Fruit fly (Drosophila melanogaster): Measurements from ENCODE around the gene Trs33.
A peak's percentile ranks its signal among the peaks of the same experiment; 100 is the strongest.

Trs33 gene

dm6 chr3R:15330472-15330871, 20.3 kb downstream of the Trs33 start, which contains the start of gene mRpL9 (continued):
- TF ChIP-seq cas (GFP tag; IDR thresholded peaks at IDR 0.05) (no peak), unc-4 (GFP tag; IDR thresholded peaks at IDR 0.05; ENCODE audit: partially characterized antibody) (peak; percentile 39; the same call in 1 of the 2 replicates), Bteb2 (GFP tag; optimal IDR thresholded peaks at IDR 0.05) (peak; percentile 12), CG12299 (tag; optimal IDR thresholded peaks at IDR 0.05) (no peak), lola (GFP tag; optimal IDR thresholded peaks at IDR 0.05) (peak in 1 of 3 experiments; percentile 18), CG1647 (GFP tag; optimal IDR thresholded peaks at IDR 0.05) (no peak), CG9215 (GFP tag; IDR thresholded peaks at IDR 0.05) (peak; percentile 25; the same call in 1 of the 2 replicates), dm (GFP tag; optimal IDR thresholded peaks at IDR 0.05) (no peak), CG8388 (GFP tag; optimal IDR thresholded peaks at IDR 0.05) (no peak), CG42726 (GFP tag; IDR thresholded peaks at IDR 0.05; ENCODE audit: partially characterized antibody) (no peak), ase (GFP tag; IDR thresholded peaks at IDR 0.05) (no peak), fd3F (GFP tag; optimal IDR thresholded peaks at IDR 0.05) (no peak), gem (tag; optimal IDR thresholded peaks at IDR 0.05) (no peak), CG34422 (GFP tag; IDR thresholded peaks at IDR 0.05) (no peak), zf30C (GFP tag; optimal IDR thresholded peaks at IDR 0.05) (peak; percentile 10), CG13296 (GFP tag; optimal IDR thresholded peaks at IDR 0.05) (no peak), CG17829 (tag; optimal IDR thresholded peaks at IDR 0.05) (peak; percentile 32), CG2678 (tag; optimal IDR thresholded peaks at IDR 0.05) (no peak), HHEX (GFP tag; optimal IDR thresholded peaks at IDR 0.05) (no peak), oc (tag; optimal IDR thresholded peaks at IDR 0.05) (no peak), psq (GFP tag; optimal IDR thresholded peaks at IDR 0.05) (no peak), gcm2 (GFP tag; optimal IDR thresholded peaks at IDR 0.05) (no peak), row (GFP tag; IDR thresholded peaks at IDR 0.05) (peak; percentile 72), caup (GFP tag; optimal IDR thresholded peaks at IDR 0.05; ENCODE audit: severe bottlenecking) (no peak), br (optimal IDR thresholded peaks at IDR 0.05) (no peak), fd64A (GFP tag; optimal IDR thresholded peaks at IDR 0.05) (no peak), Ets97D (GFP tag; optimal IDR thresholded peaks at IDR 0.05) (peak; percentile 44), lilli (GFP tag; optimal IDR thresholded peaks at IDR 0.05) (peak; percentile 28), CG3281 (GFP tag; optimal IDR thresholded peaks at IDR 0.05) (no peak), pnt (GFP tag; optimal IDR thresholded peaks at IDR 0.05) (no peak), CG6175 (GFP tag; IDR thresholded peaks at IDR 0.05) (no peak), tll (GFP tag; optimal IDR thresholded peaks at IDR 0.05) (peak in 1 of 2 experiments; percentile 34), BEAF-32 (GFP tag; optimal IDR thresholded peaks at IDR 0.05) (peak; percentile 68), CG8944 (GFP tag; optimal IDR thresholded peaks at IDR 0.05) (no peak), pan (optimal IDR thresholded peaks at IDR 0.05) (no peak), pan (GFP tag; optimal IDR thresholded peaks at IDR 0.05 in 1 of 2, IDR thresholded peaks at IDR 0.05 in 1 of 2) (peak in 1 of 2 experiments; percentile 16), CG3995 (GFP tag; optimal IDR thresholded peaks at IDR 0.05) (peak; percentile 95), CG14014 (GFP tag; IDR thresholded peaks at IDR 0.05) (no peak), sim (GFP tag; IDR thresholded peaks at IDR 0.05) (no peak), CG2712 (tag; optimal IDR thresholded peaks at IDR 0.05) (peak; percentile 34), CG16815 (GFP tag; optimal IDR thresholded peaks at IDR 0.05) (no peak), Atf3 (GFP tag; optimal IDR thresholded peaks at IDR 0.05) (no peak), Dll (GFP tag; IDR thresholded peaks at IDR 0.05; ENCODE audit: partially characterized antibody) (peak; percentile 49; the same call in 2 of the 4 replicates), YL-1 (GFP tag; optimal IDR thresholded peaks at IDR 0.05) (peak; percentile 58), CrebB (tag; optimal IDR thresholded peaks at IDR 0.05) (no peak), pb (GFP tag; optimal IDR thresholded peaks at IDR 0.05) (no peak), D19B (GFP tag; optimal IDR thresholded peaks at IDR 0.05) (no peak), Meics (GFP tag; optimal IDR thresholded peaks at IDR 0.05) (peak; percentile 6), fu2 (GFP tag; optimal IDR thresholded peaks at IDR 0.05) (no peak), CG7372 (GFP tag; IDR thresholded peaks at IDR 0.05) (no peak), cad (GFP tag; optimal IDR thresholded peaks at IDR 0.05) (no peak)

Measured in whole organism, embryonic.